Worm (Caenorhabditis elegans): Measurements from ENCODE around the gene C29E4.14.

Gene C29E4.14

ce11 chrIII:7919823-7920222, at the start of gene C29E4.14:
TSS of gene C29E4.14 (plus strand) at chrIII:7920123.
- no peak for TF ChIP-seq nhr-111 (GFP tag; optimal IDR thresholded peaks at IDR 0.05)
- TF ChIP-seq mxl-2 (GFP tag; conservative IDR thresholded peaks at IDR 0.05), result no peak
- TF ChIP-seq nhr-11 (tag; optimal IDR thresholded peaks at IDR 0.05), result no peak
- no peak for TF ChIP-seq ztf-7 (tag; optimal IDR thresholded peaks at IDR 0.05)
- no peak for TF ChIP-seq dpl-1 (GFP tag; optimal IDR thresholded peaks at IDR 0.05)
- no peak for TF ChIP-seq F37D6.2 (tag; optimal IDR thresholded peaks at IDR 0.05)
- no peak for TF ChIP-seq dmd-9 (GFP tag; IDR thresholded peaks at IDR 0.05)
- no peak for TF ChIP-seq arid-1 (GFP tag; conservative IDR thresholded peaks at IDR 0.05)
- TF ChIP-seq lin-13 (GFP tag; optimal IDR thresholded peaks at IDR 0.05), result no peak
- TF ChIP-seq zfp-2 (tag; optimal IDR thresholded peaks at IDR 0.05), result no peak

- TF ChIP-seq ceh-44 (GFP tag; IDR thresholded peaks at IDR 0.05), result no peak
- TF ChIP-seq Y5F2A.4 (GFP tag; optimal IDR thresholded peaks at IDR 0.05), result no peak
- TF ChIP-seq spr-3 (GFP tag; optimal IDR thresholded peaks at IDR 0.05), result no peak
- TF ChIP-seq unc-62 (GFP tag; optimal IDR thresholded peaks at IDR 0.05 in 1 of 2), result peak in 1 of 2 experiments; percentile 56
- no peak for TF ChIP-seq unc-62 (tag; optimal IDR thresholded peaks at IDR 0.05)
- TF ChIP-seq mdl-1 (tag; optimal IDR thresholded peaks at IDR 0.05), result peak in 1 of 2 experiments; percentile 23
- peak; percentile 24 for TF ChIP-seq hlh-30 (tag; optimal IDR thresholded peaks at IDR 0.05; ENCODE audit: insufficient read depth)
- TF ChIP-seq lim-7 (GFP tag; IDR thresholded peaks at IDR 0.05), result no peak
- TF ChIP-seq nhr-28 (tag; optimal IDR thresholded peaks at IDR 0.05), result peak; percentile 48
Measured at ce11 chrIII:7872776-7873175, 47.1 kb upstream of the C29E4.14 start.

ce11 chrIII:7873481-7873880, 46.4 kb upstream of the C29E4.14 start, which contains the start of gene tyr-1:
TSS of gene tyr-1 (plus strand) at chrIII:7873781.
- TF ChIP-seq ceh-32 (tag; optimal IDR thresholded peaks at IDR 0.05; ENCODE audit: poor library complexity) (no peak), mes-2 (tag; optimal IDR thresholded peaks at IDR 0.05; ENCODE audit: poor library complexity, severe bottlenecking) (no peak), ces-1 (GFP tag; optimal IDR thresholded peaks at IDR 0.05) (no peak), mep-1 (tag; optimal IDR thresholded peaks at IDR 0.05) (no peak), zip-11 (GFP tag; IDR thresholded peaks at IDR 0.05) (no peak), dpl-1 (GFP tag; optimal IDR thresholded peaks at IDR 0.05) (no peak)

ce11 chrIII:7877090-7877489, 42.8 kb upstream of the C29E4.14 start:
- TF ChIP-seq pha-4 (GFP tag; IDR thresholded peaks at IDR 0.05) (no peak), pha-4 (tag; optimal IDR thresholded peaks at IDR 0.05) (no peak), unc-62 (GFP tag; optimal IDR thresholded peaks at IDR 0.05 in 1 of 2) (peak in 1 of 2 experiments; percentile 93), unc-62 (tag; optimal IDR thresholded peaks at IDR 0.05) (no peak)

ce11 chrIII:7878852-7879329, 41.0 kb upstream of the C29E4.14 start, which contains the start of gene sup-18:
TSS of gene sup-18 (minus strand) at chrIII:7878902.
- TF ChIP-seq ceh-20 (GFP tag; IDR thresholded peaks at IDR 0.05) (no peak), unc-62 (GFP tag; optimal IDR thresholded peaks at IDR 0.05 in 1 of 2) (peak in 1 of 2 experiments; percentile 36), unc-62 (tag; optimal IDR thresholded peaks at IDR 0.05) (no peak)

- peak; percentile 41 for TF ChIP-seq nhr-11 (tag; optimal IDR thresholded peaks at IDR 0.05)
- no peak for TF ChIP-seq nhr-102 (tag; optimal IDR thresholded peaks at IDR 0.05)
- TF ChIP-seq ztf-11 (tag; optimal IDR thresholded peaks at IDR 0.05), result no peak
- no peak for TF ChIP-seq aha-1 (tag)
- no peak for TF ChIP-seq zip-2 (tag; optimal IDR thresholded peaks at IDR 0.05)
Measured at ce11 chrIII:7880132-7880715, 39.7 kb upstream of the C29E4.14 start.
